Fruit fly (Drosophila melanogaster): Measurements from ENCODE around the gene strat.
A peak's percentile ranks its signal among the peaks of the same experiment; 100 is the strongest.

strat gene

dm6 chr2L:8279400-8280065 is 40.6 kb upstream of the strat start (continued):
- TF ChIP-seq Mad (GFP tag; optimal IDR thresholded peaks at IDR 0.05) (peak; percentile 22), CG17361 (GFP tag; IDR thresholded peaks at IDR 0.05) (peak; percentile 79), Ada2b (GFP tag; IDR thresholded peaks at IDR 0.05) (no peak), H15 (GFP tag; IDR thresholded peaks at IDR 0.05) (peak; percentile 39; the same call in 1 of the 3 replicates), CG13624 (GFP tag; optimal IDR thresholded peaks at IDR 0.05) (no peak), Nf-YB (GFP tag; optimal IDR thresholded peaks at IDR 0.05) (peak; percentile 39), sqz (GFP tag; optimal IDR thresholded peaks at IDR 0.05) (peak; percentile 11), Sry-δ (GFP tag; optimal IDR thresholded peaks at IDR 0.05) (peak; percentile 1), CG2129 (GFP tag; IDR thresholded peaks at IDR 0.05; ENCODE audit: partially characterized antibody) (no peak), CG8478 (optimal IDR thresholded peaks at IDR 0.05) (no peak), CG9609 (GFP tag; optimal IDR thresholded peaks at IDR 0.05) (peak; percentile 49), CG4360 (GFP tag; IDR thresholded peaks at IDR 0.05) (peak; percentile 86), CTCF (GFP tag; optimal IDR thresholded peaks at IDR 0.05) (no peak), Adf1 (GFP tag; IDR thresholded peaks at IDR 0.05) (no peak), CG18599 (GFP tag; optimal IDR thresholded peaks at IDR 0.05) (peak; percentile 20), Meics (GFP tag; optimal IDR thresholded peaks at IDR 0.05) (peak; percentile 4), Dfd (GFP tag; optimal IDR thresholded peaks at IDR 0.05) (no peak), Scr (GFP tag; IDR thresholded peaks at IDR 0.05; ENCODE audit: partially characterized antibody) (no peak), Sox100B (GFP tag; optimal IDR thresholded peaks at IDR 0.05) (peak; percentile 49), CG5953 (GFP tag; IDR thresholded peaks at IDR 0.05) (0 out of 2 replicates have a peak, but pooled peaks have one; percentile 15), HmgZ (tag; optimal IDR thresholded peaks at IDR 0.05) (no peak), crc (GFP tag; optimal IDR thresholded peaks at IDR 0.05) (peak; percentile 8), CG1603 (tag; optimal IDR thresholded peaks at IDR 0.05) (peak; percentile 78), Poxn (GFP tag; IDR thresholded peaks at IDR 0.05) (no peak), gsb-n (tag; optimal IDR thresholded peaks at IDR 0.05) (peak; percentile 81), grau (tag; optimal IDR thresholded peaks at IDR 0.05) (peak; percentile 71), croc (GFP tag; conservative IDR thresholded peaks at IDR 0.05) (peak; percentile 76), inv (GFP tag; IDR thresholded peaks at IDR 0.05; ENCODE audit: partially characterized antibody) (no peak), CG11696 (GFP tag; IDR thresholded peaks at IDR 0.05) (no peak), gce (GFP tag; IDR thresholded peaks at IDR 0.05) (no peak), Bgb (GFP tag; IDR thresholded peaks at IDR 0.05; ENCODE audit: partially characterized antibody) (no peak), CG10366 (GFP tag; IDR thresholded peaks at IDR 0.05) (peak; percentile 39), ftz-f1 (GFP tag; optimal IDR thresholded peaks at IDR 0.05) (no peak), rib (GFP tag; IDR thresholded peaks at IDR 0.05) (no peak), CG2712 (tag; optimal IDR thresholded peaks at IDR 0.05) (peak; percentile 88), phol (tag; optimal IDR thresholded peaks at IDR 0.05) (peak; percentile 82), chinmo (GFP tag; IDR thresholded peaks at IDR 0.05; ENCODE audit: partially characterized antibody) (no peak), mld (GFP tag; IDR thresholded peaks at IDR 0.05; ENCODE audit: partially characterized antibody) (no peak), ab (GFP tag; optimal IDR thresholded peaks at IDR 0.05) (no peak), CG4617 (GFP tag; optimal IDR thresholded peaks at IDR 0.05; ENCODE audit: borderline replicate concordance) (no peak), ham (GFP tag; IDR thresholded peaks at IDR 0.05) (no peak), unpg (GFP tag; optimal IDR thresholded peaks at IDR 0.05) (peak; percentile 76), ase (GFP tag; IDR thresholded peaks at IDR 0.05) (no peak), Mrtf (GFP tag; IDR thresholded peaks at IDR 0.05) (no peak), stc (GFP tag; IDR thresholded peaks at IDR 0.05) (peak; percentile 50), br (optimal IDR thresholded peaks at IDR 0.05) (no peak), Dip2 (GFP tag; IDR thresholded peaks at IDR 0.05) (no peak), CG9876 (GFP tag; optimal IDR thresholded peaks at IDR 0.05) (no peak), CG11560 (tag; IDR thresholded peaks at IDR 0.05) (no peak), CG10959 (GFP tag; IDR thresholded peaks at IDR 0.05) (peak; percentile 81), D (optimal IDR thresholded peaks at IDR 0.05) (no peak), D (GFP tag; optimal IDR thresholded peaks at IDR 0.05) (peak; percentile 73)

Measured in whole organism, embryonic.